Fruit fly (Drosophila melanogaster) Kc167 (cell line): ENCODE data around the gene CG16865.

Experiments used
- Myc ChIP-seq: fragments of >200 bp; optimal IDR thresholded peaks from 2 replicates; lab custom pipeline; 2017; ENCODE audit warnings: missing external identifiers
- Sin3A ChIP-seq: fragments of >200 bp; optimal IDR thresholded peaks from 2 replicates; lab custom pipeline; 2018; ENCODE audit warnings: missing external identifiers
- h ChIP-seq: fragments of >200 bp; optimal IDR thresholded peaks from 3 replicates; lab custom pipeline; 2018; ENCODE audit warnings: missing external identifiers
- insv ChIP-seq: fragments of >200 bp; optimal IDR thresholded peaks from 3 replicates; lab custom pipeline; 2018; ENCODE audit warnings: missing external identifiers
- psq ChIP-seq: fragments of >200 bp; optimal IDR thresholded peaks from 2 replicates; lab custom pipeline; 2017; ENCODE audit warnings: missing external identifiers
- ttk ChIP-seq: sonication (Bioruptor generic); optimal IDR thresholded peaks from 2 replicates; lab custom pipeline; 2017; ENCODE audit warnings: missing external identifiers

dm6 chr2L:13763144-13763543 lies 48.2 kb upstream of the CG16865 start:
- TF ChIP-seq psq (lab: Kevin White, UChicago) (no peak), ttk (lab: Kevin White, UChicago) (no peak), insv (lab: Kevin White, UChicago) (no peak), Sin3A (lab: Kevin White, UChicago) (no peak), h (lab: Kevin White, UChicago) (no peak), Myc (no peak)
